Fruit fly (Drosophila melanogaster) whole organism, embryonic: ENCODE measurements around the gene v.

Source experiments
- Antp ChIP-seq: fragments of 200-800 bp; sonication (Bioruptor generic); optimal IDR thresholded peaks from 3 replicates; lab custom pipeline; 2016; ENCODE audit warnings: missing biosample characterization, missing genetic modification characterization
- B-H1 ChIP-seq: fragments of 200-800 bp; sonication (Bioruptor generic); IDR thresholded peaks from 3 replicates; pipeline ENCODE4 v1.3.6; 2022; ENCODE audit warnings: missing biosample characterization, missing genetic modification characterization
- B-H2 ChIP-seq: fragments of 200-800 bp; sonication (Bioruptor generic); optimal IDR thresholded peaks from 2 replicates; lab custom pipeline; 2018; ENCODE audit warnings: missing biosample characterization, mild to moderate bottlenecking, missing genetic modification characterization
- CG10366 ChIP-seq: fragments of 200-800 bp; sonication (Bioruptor generic); IDR thresholded peaks from 2 replicates; pipeline ENCODE4 v1.3.6; 2022; ENCODE audit warnings: missing biosample characterization, missing genetic modification characterization
- CG10462 ChIP-seq: fragments of 200-800 bp; sonication (Bioruptor generic); optimal IDR thresholded peaks from 2 replicates; lab custom pipeline; 2016; ENCODE audit warnings: missing biosample characterization, missing genetic modification characterization
- CG13287 ChIP-seq: fragments of 200-800 bp; sonication (Bioruptor generic); IDR thresholded peaks from 2 replicates; pipeline ENCODE4 v1.3.6; 2022; ENCODE audit warnings: missing biosample characterization, missing genetic modification characterization; ENCODE audit not compliant: partially characterized antibody
- CG13775 ChIP-seq: fragments of 200-800 bp; sonication (Bioruptor generic); optimal IDR thresholded peaks from 3 replicates; lab custom pipeline; 2017; ENCODE audit warnings: missing biosample characterization, mild to moderate bottlenecking, missing genetic modification characterization
- CG17186 ChIP-seq: fragments of 200-800 bp; sonication (Bioruptor generic); optimal IDR thresholded peaks from 3 replicates; lab custom pipeline; 2017; ENCODE audit warnings: missing biosample characterization, missing genetic modification reagents, missing genetic modification characterization
- CG18476 ChIP-seq: fragments of 200-800 bp; sonication (Bioruptor generic); optimal IDR thresholded peaks from 2 replicates; lab custom pipeline; 2016; ENCODE audit warnings: missing biosample characterization, mild to moderate bottlenecking, missing genetic modification characterization
- CG2678 ChIP-seq: fragments of 200-800 bp; sonication (Bioruptor generic); optimal IDR thresholded peaks from 3 replicates; lab custom pipeline; 2019; ENCODE audit warnings: missing biosample characterization, mild to moderate bottlenecking, missing genetic modification characterization, moderate library complexity
- CG30403 ChIP-seq: fragments of 200-800 bp; sonication (Bioruptor generic); optimal IDR thresholded peaks from 3 replicates; lab custom pipeline; 2016; ENCODE audit warnings: missing biosample characterization, missing genetic modification characterization
- CG31224 ChIP-seq: fragments of 200-800 bp; sonication (Bioruptor generic); IDR thresholded peaks from 2 replicates; pipeline ENCODE4 v1.3.6; 2022; ENCODE audit warnings: missing biosample characterization, missing genetic modification characterization
- CG31365 ChIP-seq: fragments of 200-800 bp; sonication (Bioruptor generic); optimal IDR thresholded peaks from 2 replicates; lab custom pipeline; 2018; ENCODE audit warnings: missing biosample characterization, mild to moderate bottlenecking, missing genetic modification characterization
- CG31441 ChIP-seq: fragments of 200-800 bp; sonication (Bioruptor generic); IDR thresholded peaks from 2 replicates; pipeline ENCODE4 v1.3.6; 2022; ENCODE audit warnings: missing biosample characterization, missing genetic modification characterization
- CG4328 ChIP-seq: fragments of 200-800 bp; sonication (Bioruptor generic); optimal IDR thresholded peaks from 3 replicates; lab custom pipeline; 2017; ENCODE audit warnings: missing biosample characterization, missing genetic modification reagents, missing genetic modification characterization
- CG7271 ChIP-seq: fragments of 200-800 bp; sonication (Bioruptor generic); optimal IDR thresholded peaks from 2 replicates; lab custom pipeline; 2018; ENCODE audit warnings: missing biosample characterization, mild to moderate bottlenecking, missing genetic modification characterization, moderate library complexity
- CG9609 ChIP-seq: fragments of 200-800 bp; sonication (Bioruptor generic); optimal IDR thresholded peaks from 3 replicates; lab custom pipeline; 2016; ENCODE audit warnings: missing biosample characterization, missing genetic modification characterization
- CG9797 ChIP-seq: fragments of 200-800 bp; sonication (Bioruptor generic); optimal IDR thresholded peaks from 3 replicates; lab custom pipeline; 2018; ENCODE audit warnings: missing biosample characterization, mild to moderate bottlenecking, missing genetic modification characterization
- CTCF ChIP-seq: fragments of 200-800 bp; sonication (Bioruptor generic); optimal IDR thresholded peaks from 2 replicates; lab custom pipeline; 2017; ENCODE audit warnings: missing biosample characterization, mild to moderate bottlenecking, missing genetic modification characterization, moderate library complexity
- Doc2 ChIP-seq: fragments of 200-800 bp; sonication (Bioruptor generic); IDR thresholded peaks from 2 replicates; pipeline ENCODE4 v1.3.6; 2022; ENCODE audit warnings: missing biosample characterization, missing genetic modification characterization
- Elba2 ChIP-seq: fragments of 200-800 bp; sonication (Bioruptor generic); optimal IDR thresholded peaks from 3 replicates; lab custom pipeline; 2016; ENCODE audit warnings: missing biosample characterization, missing genetic modification characterization
- H15 ChIP-seq: fragments of 200-800 bp; sonication (Bioruptor generic); IDR thresholded peaks from 3 replicates; pipeline ENCODE4 v1.3.6; 2022; ENCODE audit warnings: missing biosample characterization, missing genetic modification characterization
- Hmr ChIP-seq: fragments of 200-800 bp; sonication (Bioruptor generic); optimal IDR thresholded peaks from 3 replicates; lab custom pipeline; 2017; ENCODE audit warnings: mild to moderate bottlenecking, missing biosample characterization, missing genetic modification reagents, missing genetic modification characterization
- Myb ChIP-seq: fragments of 200-800 bp; sonication (Bioruptor generic); optimal IDR thresholded peaks from 2 replicates; lab custom pipeline; 2016; ENCODE audit warnings: missing biosample characterization, missing genetic modification characterization
- Pdp1 ChIP-seq, 2 experiments: fragments of 200-800 bp; sonication (Bioruptor generic); optimal IDR thresholded peaks; 3 replicates each; lab custom pipeline; 2016; ENCODE audit warnings: missing biosample characterization in 2 of 2, missing genetic modification characterization in 2 of 2, mild to moderate bottlenecking in 1 of 2, moderate library complexity in 1 of 2
- Stat92E ChIP-seq, 3 experiments: fragments of >200 bp in 2 of 3; fragments of 200-800 bp in 1 of 3; sonication (Bioruptor generic) in 1 of 3; optimal IDR thresholded peaks; 2 replicates each; lab custom pipeline; 2017 to 2019; ENCODE audit warnings: missing biosample characterization in 3 of 3, missing genetic modification characterization in 3 of 3, mild to moderate bottlenecking in 1 of 3, moderate library complexity in 1 of 3
- Usf ChIP-seq: fragments of 200-800 bp; sonication (Bioruptor generic); optimal IDR thresholded peaks from 2 replicates; lab custom pipeline; 2017; ENCODE audit warnings: missing genotype, missing biosample characterization, missing genetic modification characterization
- YL-1 ChIP-seq: fragments of 200-800 bp; sonication (Bioruptor generic); optimal IDR thresholded peaks from 3 replicates; lab custom pipeline; 2017; ENCODE audit warnings: missing biosample characterization, mild to moderate bottlenecking, missing genetic modification characterization
- amos ChIP-seq: fragments of 200-800 bp; sonication (Bioruptor generic); IDR thresholded peaks from 2 replicates; pipeline ENCODE4 v1.3.6; 2022; ENCODE audit warnings: missing biosample characterization, missing genetic modification characterization; ENCODE audit not compliant: partially characterized antibody
- ato ChIP-seq: fragments of 200-800 bp; sonication (Bioruptor generic); IDR thresholded peaks from 2 replicates; pipeline ENCODE4 v1.3.6; 2022; ENCODE audit warnings: missing biosample characterization, missing genetic modification characterization; ENCODE audit not compliant: partially characterized antibody
- az2 ChIP-seq: fragments of 200-800 bp; sonication (Bioruptor generic); optimal IDR thresholded peaks from 3 replicates; lab custom pipeline; 2016; ENCODE audit warnings: missing biosample characterization, missing genetic modification characterization
- da ChIP-seq: fragments of 200-800 bp; sonication (Bioruptor generic); optimal IDR thresholded peaks from 2 replicates; lab custom pipeline; 2016; ENCODE audit warnings: missing biosample characterization, missing genetic modification characterization
- dpn ChIP-seq, 2 experiments: fragments of 200-800 bp; sonication (Bioruptor generic); optimal IDR thresholded peaks; 3 replicates each; lab custom pipeline; 2016; ENCODE audit warnings: missing biosample characterization in 2 of 2, missing genetic modification characterization in 2 of 2
- ems ChIP-seq: fragments of 200-800 bp; sonication (Bioruptor generic); optimal IDR thresholded peaks from 3 replicates; lab custom pipeline; 2016; ENCODE audit warnings: missing biosample characterization, missing genetic modification characterization
- eve ChIP-seq, 2 experiments: fragments of >200 bp; optimal IDR thresholded peaks; 2 replicates each; lab custom pipeline; 2017; ENCODE audit warnings: missing biosample characterization in 2 of 2, missing genetic modification characterization in 2 of 2
- eyg ChIP-seq: fragments of 200-800 bp; sonication (Bioruptor generic); optimal IDR thresholded peaks from 3 replicates; lab custom pipeline; 2016; ENCODE audit warnings: missing biosample characterization, missing genetic modification characterization
- fru ChIP-seq: fragments of >200 bp; optimal IDR thresholded peaks from 2 replicates; lab custom pipeline; 2017
- gce ChIP-seq: fragments of 200-800 bp; sonication (Bioruptor generic); IDR thresholded peaks from 3 replicates; pipeline ENCODE4 v1.3.6; 2022; ENCODE audit warnings: missing biosample characterization, missing genetic modification characterization
- hbn ChIP-seq: fragments of 200-800 bp; sonication (Bioruptor generic); IDR thresholded peaks from 2 replicates; pipeline ENCODE4 v1.3.6; 2022; ENCODE audit warnings: missing biosample characterization, missing genetic modification characterization; ENCODE audit not compliant: partially characterized antibody
- lab ChIP-seq: fragments of 200-800 bp; sonication (Bioruptor generic); optimal IDR thresholded peaks from 3 replicates; lab custom pipeline; 2017; ENCODE audit warnings: missing biosample characterization, missing genetic modification characterization, mild to moderate bottlenecking, moderate library complexity, missing genetic modification reagents
- lbe ChIP-seq: fragments of 200-800 bp; sonication (Bioruptor generic); optimal IDR thresholded peaks from 2 replicates; lab custom pipeline; 2016; ENCODE audit warnings: missing biosample characterization, mild to moderate bottlenecking, missing genetic modification characterization
- mirr ChIP-seq: fragments of 200-800 bp; sonication (Bioruptor generic); optimal IDR thresholded peaks from 3 replicates; lab custom pipeline; 2018; ENCODE audit warnings: missing biosample characterization, mild to moderate bottlenecking, missing genetic modification characterization
- nau ChIP-seq: fragments of 200-800 bp; sonication (Bioruptor generic); optimal IDR thresholded peaks from 3 replicates; lab custom pipeline; 2017; ENCODE audit warnings: missing biosample characterization, mild to moderate bottlenecking, missing genetic modification characterization, missing genetic modification reagents
- odd ChIP-seq: fragments of 200-800 bp; sonication (Bioruptor generic); optimal IDR thresholded peaks from 2 replicates; lab custom pipeline; 2017; ENCODE audit warnings: missing biosample characterization, mild to moderate bottlenecking, missing genetic modification characterization
- onecut ChIP-seq: fragments of 200-800 bp; sonication (Bioruptor generic); IDR thresholded peaks from 2 replicates; pipeline ENCODE4 v1.3.6; 2022; ENCODE audit warnings: missing biosample characterization, missing genetic modification characterization
- org-1 ChIP-seq: fragments of 200-800 bp; sonication (Bioruptor generic); optimal IDR thresholded peaks from 2 replicates; lab custom pipeline; 2017; ENCODE audit warnings: missing biosample characterization, missing genetic modification characterization
- otp ChIP-seq: fragments of 200-800 bp; sonication (Bioruptor generic); IDR thresholded peaks from 3 replicates; pipeline ENCODE4, ENCODE4 v1.3.6; 2022; ENCODE audit warnings: missing biosample characterization, missing genetic modification characterization
- salm ChIP-seq: fragments of 200-800 bp; sonication (Bioruptor generic); optimal IDR thresholded peaks from 2 replicates; lab custom pipeline; 2018; ENCODE audit warnings: missing biosample characterization, mild to moderate bottlenecking, missing genetic modification characterization
- sd ChIP-seq: fragments of 200-800 bp; sonication (Bioruptor generic); optimal IDR thresholded peaks from 3 replicates; lab custom pipeline; 2018; ENCODE audit warnings: missing biosample characterization, mild to moderate bottlenecking, missing genetic modification characterization, moderate library complexity
- sima ChIP-seq: fragments of 200-800 bp; sonication (Bioruptor generic); optimal IDR thresholded peaks from 2 replicates; lab custom pipeline; 2016; ENCODE audit warnings: missing biosample characterization, missing genetic modification characterization
- toy ChIP-seq: fragments of 200-800 bp; sonication (Bioruptor generic); IDR thresholded peaks from 2 replicates; pipeline ENCODE4 v1.3.6; 2022; ENCODE audit warnings: missing biosample characterization, missing genetic modification characterization
- trh ChIP-seq: fragments of 200-800 bp; sonication (Bioruptor generic); optimal IDR thresholded peaks from 2 replicates; lab custom pipeline; 2016; ENCODE audit warnings: missing biosample characterization, missing genetic modification characterization

Gene v

dm6 chrX:10905047-10905446, 18.7 kb upstream of the v start (continued):
- TF ChIP-seq amos (GFP tag; lab: Robert Waterston, UW) (no peak), YL-1 (GFP tag; lab: Kevin White, UChicago) (no peak), CG10366 (GFP tag; lab: Robert Waterston, UW) (peak; percentile 27; the same call in 1 of the 2 replicates), CG31441 (peak; percentile 81), Antp (peak; percentile 31), eyg (no peak), mirr (GFP tag; lab: Kevin White, UChicago) (no peak), Doc2 (GFP tag; lab: Robert Waterston, UW) (no peak), CTCF (GFP tag; lab: Kevin White, UChicago) (no peak), da (GFP tag; lab: Kevin White, UChicago) (no peak), lbe (GFP tag; lab: Kevin White, UChicago) (no peak), az2 (peak; percentile 64), CG4328 (GFP tag; lab: Kevin White, UChicago) (no peak), onecut (GFP tag; lab: Robert Waterston, UW) (peak; percentile 20; the same call in 1 of the 2 replicates), CG30403 (GFP tag; lab: Kevin White, UChicago) (peak; percentile 71), B-H2 (GFP tag; lab: Kevin White, UChicago) (no peak), Elba2 (no peak), Myb (GFP tag; lab: Kevin White, UChicago) (no peak), CG9609 (peak; percentile 37), B-H1 (no peak; the same call in 2 of the 3 replicates), gce (GFP tag; lab: Robert Waterston, UW) (no peak), odd (GFP tag; lab: Kevin White, UChicago) (peak; percentile 70), H15 (0 out of 3 replicates have a peak, but pooled peaks have one; percentile 27), CG13287 (GFP tag; lab: Robert Waterston, UW) (no peak), fru (no peak), lab (GFP tag; lab: Kevin White, UChicago) (peak; percentile 61), ato (GFP tag; lab: Robert Waterston, UW) (no peak), CG17186 (GFP tag; lab: Kevin White, UChicago) (no peak), CG13775 (GFP tag; lab: Kevin White, UChicago) (peak; percentile 64), Hmr (peak; percentile 49), trh (GFP tag; lab: Kevin White, UChicago) (no peak), sd (tag; lab: Kevin White, UChicago) (no peak), Usf (peak; percentile 46), ems (GFP tag; lab: Kevin White, UChicago) (peak; percentile 53), CG2678 (tag; lab: Kevin White, UChicago) (peak; percentile 81), sima (GFP tag; lab: Kevin White, UChicago) (no peak), eve (GFP tag; optimal IDR thresholded peaks at IDR 0.05; lab: Kevin White, UChicago) (no peak), CG10462 (GFP tag; lab: Kevin White, UChicago) (peak; percentile 50), CG18476 (peak; percentile 51), CG7271 (tag; lab: Kevin White, UChicago) (no peak), hbn (no peak), salm (tag; lab: Kevin White, UChicago) (no peak), otp (GFP tag; lab: Robert Waterston, UW) (0 out of 3 replicates have a peak, but pooled peaks have one; percentile 9), Stat92E (GFP tag; optimal IDR thresholded peaks at IDR 0.05; lab: Kevin White, UChicago) (no peak), CG9797 (GFP tag; lab: Kevin White, UChicago) (no peak), toy (GFP tag; lab: Robert Waterston, UW) (no peak), dpn (GFP tag; optimal IDR thresholded peaks at IDR 0.05; lab: Kevin White, UChicago) (peak; percentile 37 to 44), Pdp1 (GFP tag; optimal IDR thresholded peaks at IDR 0.05; lab: Kevin White, UChicago) (peak; percentile 48 to 49), CG31224 (GFP tag; lab: Robert Waterston, UW) (no peak), org-1 (GFP tag; lab: Kevin White, UChicago) (peak; percentile 57), CG31365 (tag; lab: Kevin White, UChicago) (no peak), nau (GFP tag; lab: Kevin White, UChicago) (no peak)
